Fruit fly (Drosophila melanogaster) whole organism, prepupa: ENCODE data around the gene nebu.
A peak's percentile ranks its signal among the peaks of the same experiment; 100 is the strongest.

Experiments used
- Blimp-1 ChIP-seq: fragments of 200-800 bp; sonication (Bioruptor generic); optimal IDR thresholded peaks from 3 replicates; lab custom pipeline; 2017; ENCODE audit warnings: missing biosample characterization, missing genetic modification characterization, mild to moderate bottlenecking, moderate library complexity, missing genetic modification reagents
- CG11294 ChIP-seq: fragments of 200-800 bp; sonication (Bioruptor generic); IDR thresholded peaks from 2 replicates; pipeline ENCODE4 v1.3.6; 2022; ENCODE audit warnings: missing biosample characterization, missing genetic modification characterization
- CG11762 ChIP-seq: fragments of 200-800 bp; sonication (Bioruptor generic); optimal IDR thresholded peaks from 3 replicates; lab custom pipeline; 2016; ENCODE audit warnings: missing biosample characterization, missing genetic modification characterization; ENCODE audit not compliant: insufficient read depth
- CG1621 ChIP-seq: fragments of 200-800 bp; sonication (Bioruptor generic); optimal IDR thresholded peaks from 3 replicates; lab custom pipeline; 2018; ENCODE audit warnings: missing biosample characterization, mild to moderate bottlenecking, missing genetic modification characterization
- CG16779 ChIP-seq: fragments of 200-800 bp; sonication (Bioruptor generic); optimal IDR thresholded peaks from 3 replicates; lab custom pipeline; 2017; ENCODE audit warnings: missing biosample characterization, mild to moderate bottlenecking, missing genetic modification characterization
- CG34406 ChIP-seq: fragments of 200-800 bp; sonication (Bioruptor generic); optimal IDR thresholded peaks from 3 replicates; lab custom pipeline; 2016; ENCODE audit warnings: missing biosample characterization, missing genetic modification characterization
- CG3919 ChIP-seq: fragments of 200-800 bp; sonication (Bioruptor generic); optimal IDR thresholded peaks from 3 replicates; lab custom pipeline; 2016; ENCODE audit warnings: missing biosample characterization, missing genetic modification characterization
- CG4318 ChIP-seq: fragments of 200-800 bp; sonication (Bioruptor generic); optimal IDR thresholded peaks from 3 replicates; lab custom pipeline; 2017; ENCODE audit warnings: missing biosample characterization, mild to moderate bottlenecking, missing genetic modification characterization
- CG6163 ChIP-seq: fragments of 200-800 bp; sonication (Bioruptor generic); IDR thresholded peaks from 3 replicates; pipeline ENCODE4 v1.3.6; 2022; ENCODE audit warnings: missing biosample characterization, missing genetic modification characterization
- CG6792 ChIP-seq: fragments of 200-800 bp; sonication (Bioruptor generic); optimal IDR thresholded peaks from 3 replicates; lab custom pipeline; 2016; ENCODE audit warnings: missing biosample characterization, missing genetic modification characterization
- CG6808 ChIP-seq: fragments of 200-800 bp; sonication (Bioruptor generic); optimal IDR thresholded peaks from 3 replicates; lab custom pipeline; 2017; ENCODE audit warnings: missing biosample characterization, missing genetic modification characterization, mild to moderate bottlenecking, moderate library complexity, missing genetic modification reagents
- CG6854 ChIP-seq: fragments of 200-800 bp; sonication (Bioruptor generic); optimal IDR thresholded peaks from 2 replicates; lab custom pipeline; 2017; ENCODE audit warnings: missing biosample characterization, mild to moderate bottlenecking, missing genetic modification characterization
- CG7368 ChIP-seq: fragments of 200-800 bp; sonication (Bioruptor generic); optimal IDR thresholded peaks from 3 replicates; lab custom pipeline; 2016; ENCODE audit warnings: missing biosample characterization, missing genetic modification characterization
- CG8119 ChIP-seq: fragments of 200-800 bp; sonication (Bioruptor generic); IDR thresholded peaks from 3 replicates; pipeline ENCODE4 v1.3.6; 2022; ENCODE audit warnings: missing biosample characterization, missing genetic modification characterization
- CG8319 ChIP-seq: fragments of 200-800 bp; sonication (Bioruptor generic); optimal IDR thresholded peaks from 3 replicates; lab custom pipeline; 2016; ENCODE audit warnings: missing biosample characterization, missing genetic modification characterization
- CG9139 ChIP-seq: fragments of 200-800 bp; sonication (Bioruptor generic); optimal IDR thresholded peaks from 3 replicates; lab custom pipeline; 2017; ENCODE audit warnings: missing biosample characterization, mild to moderate bottlenecking, missing genetic modification characterization
- Eip75B ChIP-seq: fragments of 200-800 bp; sonication (Bioruptor generic); optimal IDR thresholded peaks from 3 replicates; lab custom pipeline; 2016; ENCODE audit warnings: missing biosample characterization, missing genetic modification characterization
- Eip78C ChIP-seq: fragments of 200-800 bp; sonication (Bioruptor generic); peaks from one replicate; lab custom pipeline; 2016; ENCODE audit warnings: missing biosample characterization, missing genetic modification characterization
- Eip93F ChIP-seq: fragments of 200-800 bp; sonication (Bioruptor generic); optimal IDR thresholded peaks from 2 replicates; lab custom pipeline; 2016; ENCODE audit warnings: missing biosample characterization, mild to moderate bottlenecking, missing genetic modification characterization
- Ets21C ChIP-seq: fragments of 200-800 bp; sonication (Bioruptor generic); optimal IDR thresholded peaks from 3 replicates; lab custom pipeline; 2016; ENCODE audit warnings: missing biosample characterization, missing genetic modification characterization
- Hr39 ChIP-seq: fragments of 200-800 bp; sonication (Bioruptor generic); optimal IDR thresholded peaks from 2 replicates; lab custom pipeline; 2016; ENCODE audit warnings: missing biosample characterization, missing genetic modification characterization
- Hr4 ChIP-seq: fragments of 200-800 bp; sonication (Bioruptor generic); optimal IDR thresholded peaks from 3 replicates; lab custom pipeline; 2016; ENCODE audit warnings: missing biosample characterization, missing genetic modification characterization
- Met ChIP-seq: fragments of 200-800 bp; sonication (Bioruptor generic); optimal IDR thresholded peaks from 3 replicates; lab custom pipeline; 2016; ENCODE audit warnings: missing biosample characterization, missing genetic modification characterization
- OdsH ChIP-seq: fragments of 200-800 bp; sonication (Bioruptor generic); optimal IDR thresholded peaks from 3 replicates; lab custom pipeline; 2016; ENCODE audit warnings: missing biosample characterization, missing genetic modification characterization
- Smox ChIP-seq: fragments of 200-800 bp; sonication (Bioruptor generic); optimal IDR thresholded peaks from 3 replicates; lab custom pipeline; 2016; ENCODE audit warnings: missing biosample characterization, missing genetic modification characterization
- Sox102F ChIP-seq: fragments of 200-800 bp; sonication (Bioruptor generic); optimal IDR thresholded peaks from 2 replicates; lab custom pipeline; 2016; ENCODE audit warnings: missing biosample characterization, mild to moderate bottlenecking, missing genetic modification characterization
- Sox15 ChIP-seq: fragments of 200-800 bp; sonication (Bioruptor generic); optimal IDR thresholded peaks from 3 replicates; lab custom pipeline; 2016; ENCODE audit warnings: missing biosample characterization, missing genetic modification characterization
- achi ChIP-seq: fragments of 200-800 bp; sonication (Bioruptor generic); optimal IDR thresholded peaks from 3 replicates; lab custom pipeline; 2016; ENCODE audit warnings: missing biosample characterization, missing genetic modification characterization
- cyc ChIP-seq: fragments of 200-800 bp; sonication (Bioruptor generic); optimal IDR thresholded peaks from 3 replicates; lab custom pipeline; 2016; ENCODE audit warnings: missing biosample characterization, missing genetic modification characterization
- dsx ChIP-seq: fragments of 200-800 bp; optimal IDR thresholded peaks from 3 replicates; lab custom pipeline; 2019; ENCODE audit warnings: missing biosample characterization, mild to moderate bottlenecking, missing genetic modification characterization, moderate library complexity; ENCODE audit not compliant: poor library complexity, severe bottlenecking
- eg ChIP-seq: fragments of 200-800 bp; sonication (Bioruptor generic); IDR thresholded peaks from 3 replicates; pipeline ENCODE4 v1.3.6; 2022; ENCODE audit warnings: missing biosample characterization, missing genetic modification characterization
- esn ChIP-seq: fragments of 200-800 bp; sonication (Bioruptor generic); optimal IDR thresholded peaks from 2 replicates; lab custom pipeline; 2016; ENCODE audit warnings: missing biosample characterization, mild to moderate bottlenecking, missing genetic modification characterization, moderate library complexity
- fd59A ChIP-seq: fragments of 200-800 bp; sonication (Bioruptor generic); optimal IDR thresholded peaks from 2 replicates; lab custom pipeline; 2017; ENCODE audit warnings: missing biosample characterization, mild to moderate bottlenecking, missing genetic modification characterization, missing genetic modification reagents
- fd85E ChIP-seq: fragments of 200-800 bp; sonication (Bioruptor generic); optimal IDR thresholded peaks from 3 replicates; lab custom pipeline; 2016; ENCODE audit warnings: missing biosample characterization, missing genetic modification characterization
- fkh ChIP-seq: fragments of 200-800 bp; sonication (Bioruptor generic); optimal IDR thresholded peaks from 3 replicates; lab custom pipeline; 2017; ENCODE audit warnings: missing biosample characterization, mild to moderate bottlenecking, missing genetic modification characterization, moderate library complexity
- lz ChIP-seq: fragments of 200-800 bp; sonication (Bioruptor generic); optimal IDR thresholded peaks from 3 replicates; lab custom pipeline; 2016; ENCODE audit warnings: missing biosample characterization, missing genetic modification characterization
- net ChIP-seq: fragments of 200-800 bp; sonication (Bioruptor generic); optimal IDR thresholded peaks from 3 replicates; lab custom pipeline; 2016; ENCODE audit warnings: missing biosample characterization, missing genetic modification characterization
- pdm3 ChIP-seq: fragments of 200-800 bp; sonication (Bioruptor generic); optimal IDR thresholded peaks from 3 replicates; lab custom pipeline; 2016; ENCODE audit warnings: missing biosample characterization, missing genetic modification characterization
- spab ChIP-seq: fragments of 200-800 bp; sonication (Bioruptor generic); optimal IDR thresholded peaks from 2 replicates; lab custom pipeline; 2017; ENCODE audit warnings: missing biosample characterization, mild to moderate bottlenecking, missing genetic modification characterization, missing genetic modification reagents
- ss ChIP-seq, 2 experiments: fragments of 200-800 bp; sonication (Bioruptor generic); optimal IDR thresholded peaks; 2 replicates in 1 of 2; 3 replicates in 1 of 2; lab custom pipeline; 2017 to 2018; ENCODE audit warnings: mild to moderate bottlenecking in 2 of 2, missing biosample characterization in 2 of 2, missing genetic modification characterization in 2 of 2, moderate library complexity in 1 of 2
- svp ChIP-seq: fragments of 200-800 bp; sonication (Bioruptor generic); peaks from one replicate; lab custom pipeline; 2016; ENCODE audit warnings: missing biosample characterization, missing genetic modification characterization
- topi ChIP-seq: fragments of 200-800 bp; sonication (Bioruptor generic); optimal IDR thresholded peaks from 3 replicates; lab custom pipeline; 2016; ENCODE audit warnings: missing biosample characterization, missing genetic modification characterization
- vri ChIP-seq: fragments of 200-800 bp; sonication (Bioruptor generic); optimal IDR thresholded peaks from 3 replicates; lab custom pipeline; 2016; ENCODE audit warnings: missing biosample characterization, mild to moderate bottlenecking, missing genetic modification characterization

The nebu gene

dm6 chr3L:12792933-12793448 is 49.9 kb downstream of the nebu start (continued):
- TF ChIP-seq CG6854 (GFP tag; lab: Kevin White, UChicago) (peak; percentile 69), cyc (GFP tag; lab: Kevin White, UChicago) (peak; percentile 77), fd85E (peak; percentile 57), Hr4 (GFP tag; lab: Kevin White, UChicago) (peak; percentile 79), Smox (GFP tag; lab: Kevin White, UChicago) (peak; percentile 87), eg (GFP tag; lab: Robert Waterston, UW) (peak; percentile 80; the same call in 2 of the 3 replicates), topi (peak; percentile 87), ss (GFP tag; optimal IDR thresholded peaks at IDR 0.05; lab: Kevin White, UChicago) (peak; percentile 91 to 93), Eip75B (GFP tag; lab: Kevin White, UChicago) (peak; percentile 90), vri (GFP tag; lab: Kevin White, UChicago) (peak; percentile 68), OdsH (GFP tag; lab: Kevin White, UChicago) (peak; percentile 84), CG11294 (GFP tag; lab: Robert Waterston, UW) (peak; percentile 15; the same call in 1 of the 2 replicates), CG7368 (GFP tag; lab: Kevin White, UChicago) (peak; percentile 70), CG1621 (tag; lab: Kevin White, UChicago) (peak; percentile 75), CG8319 (GFP tag; lab: Kevin White, UChicago) (peak; percentile 57), CG16779 (tag; lab: Kevin White, UChicago) (peak; percentile 83), Sox102F (GFP tag; lab: Kevin White, UChicago) (peak; percentile 86), CG6808 (peak; percentile 91), Hr39 (GFP tag; lab: Kevin White, UChicago) (peak; percentile 69), esn (GFP tag; lab: Kevin White, UChicago) (peak; percentile 91), CG11762 (peak; percentile 71), net (GFP tag; lab: Kevin White, UChicago) (peak; percentile 89), Ets21C (GFP tag; lab: Kevin White, UChicago) (peak; percentile 68), dsx (GFP tag; lab: Kevin White, UChicago) (peak; percentile 99), fd59A (GFP tag; lab: Kevin White, UChicago) (peak; percentile 68)

dm6 chr3L:12791679-12792229 is 51.2 kb downstream of the nebu start:
- TF ChIP-seq CG9139 (GFP tag; lab: Kevin White, UChicago): no peak
- TF ChIP-seq Met (GFP tag; lab: Kevin White, UChicago): no peak
- TF ChIP-seq svp: peak; percentile 36
- TF ChIP-seq fd85E: no peak
- TF ChIP-seq Eip93F: peak; percentile 46
- no peak for TF ChIP-seq CG8119 (GFP tag; lab: Robert Waterston, UW)
- TF ChIP-seq lz (GFP tag; lab: Kevin White, UChicago): no peak
- TF ChIP-seq Eip78C (GFP tag; lab: Kevin White, UChicago): peak; percentile 10
- no peak for TF ChIP-seq Blimp-1 (GFP tag; lab: Kevin White, UChicago)
- TF ChIP-seq CG3919: no peak
- no peak for TF ChIP-seq CG6792 (GFP tag; lab: Kevin White, UChicago)
- no peak for TF ChIP-seq pdm3
- no peak for TF ChIP-seq CG4318 (GFP tag; lab: Kevin White, UChicago)
- TF ChIP-seq Sox15 (GFP tag; lab: Kevin White, UChicago): no peak
- no peak for TF ChIP-seq Sox102F (GFP tag; lab: Kevin White, UChicago)
- TF ChIP-seq CG6163 (GFP tag; lab: Robert Waterston, UW): no peak
- no peak for TF ChIP-seq CG16779 (tag; lab: Kevin White, UChicago)
- no peak for TF ChIP-seq achi (GFP tag; lab: Kevin White, UChicago)
- peak; percentile 7 for TF ChIP-seq vri (GFP tag; lab: Kevin White, UChicago)
- no peak for TF ChIP-seq spab (GFP tag; lab: Kevin White, UChicago)
- TF ChIP-seq fkh (GFP tag; lab: Kevin White, UChicago): no peak
- no peak for TF ChIP-seq CG6854 (GFP tag; lab: Kevin White, UChicago)
- TF ChIP-seq CG34406 (GFP tag; lab: Kevin White, UChicago): no peak
- TF ChIP-seq CG11762: no peak
- no peak for TF ChIP-seq Eip75B (GFP tag; lab: Kevin White, UChicago)
- TF ChIP-seq net (GFP tag; lab: Kevin White, UChicago): no peak
- no peak for TF ChIP-seq OdsH (GFP tag; lab: Kevin White, UChicago)
